Comparison of ENCODE assay signal across 3 worm cellular contexts in the genomic region with DNA sequence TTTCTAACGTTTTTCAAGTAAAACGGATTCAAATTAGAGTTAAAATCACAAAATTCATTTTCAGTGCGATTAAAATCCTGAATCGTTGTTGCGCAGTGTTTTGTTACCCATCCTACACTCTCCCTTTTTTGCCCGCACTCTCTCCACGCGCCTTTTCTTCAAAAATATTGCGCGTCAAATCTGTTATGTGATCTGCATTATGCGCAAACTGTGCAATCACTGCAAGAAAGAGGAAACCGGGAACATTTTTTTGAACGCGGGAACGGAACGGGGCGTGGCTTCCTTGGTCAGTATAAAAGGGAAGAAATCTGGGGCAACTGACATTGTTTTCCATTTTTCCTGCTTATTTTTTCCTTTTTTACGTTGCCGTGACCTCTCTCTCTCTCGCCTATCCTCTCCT.
A peak's percentile ranks its signal among the peaks of the same experiment; 100 is the strongest.
TF ChIP-seq lines count a peak whose summit lies in the region.

No protein-coding gene starts in this region.

TF ChIP-seq in whole organism, L1 larva, 84 proteins besides CTCF, POLR2A, EP300 and RAD21 (continued from another document):
- no peak for TF ChIP-seq ceh-63 (GFP tag; optimal IDR thresholded peaks at IDR 0.05; lab: Kevin White, UChicago)
- no peak for TF ChIP-seq dsc-1 (tag; optimal IDR thresholded peaks at IDR 0.05; lab: Kevin White, UChicago)
- TF ChIP-seq fkh-8 (tag; optimal IDR thresholded peaks at IDR 0.05; lab: Kevin White, UChicago) = no peak
- TF ChIP-seq irx-1 (tag; optimal IDR thresholded peaks at IDR 0.05; lab: Kevin White, UChicago) = no peak
- TF ChIP-seq lin-14 (GFP tag; optimal IDR thresholded peaks at IDR 0.05; lab: Kevin White, UChicago) = peak; percentile 12
- TF ChIP-seq blmp-1 (tag; optimal IDR thresholded peaks at IDR 0.05; lab: Kevin White, UChicago) = peak; percentile 54
- no peak for TF ChIP-seq rnt-1 (tag; optimal IDR thresholded peaks at IDR 0.05; lab: Kevin White, UChicago)
- no peak for TF ChIP-seq C34B4.2 (tag; optimal IDR thresholded peaks at IDR 0.05; lab: Kevin White, UChicago)
- TF ChIP-seq ceh-8 (GFP tag; optimal IDR thresholded peaks at IDR 0.05; lab: Kevin White, UChicago) = no peak
- peak; percentile 43 for TF ChIP-seq mep-1 (tag; optimal IDR thresholded peaks at IDR 0.05; lab: Kevin White, UChicago)
- TF ChIP-seq efl-3 (GFP tag; optimal IDR thresholded peaks at IDR 0.05; lab: Kevin White, UChicago) = no peak
- TF ChIP-seq mdl-1 (tag; optimal IDR thresholded peaks at IDR 0.05; lab: Kevin White, UChicago) = no peak
- no peak for TF ChIP-seq C04F5.9 (tag; optimal IDR thresholded peaks at IDR 0.05; lab: Kevin White, UChicago)
- TF ChIP-seq unc-98 (GFP tag; IDR thresholded peaks at IDR 0.05; lab: Robert Waterston, UW) = no peak
- TF ChIP-seq tlp-1 (tag; optimal IDR thresholded peaks at IDR 0.05; lab: Kevin White, UChicago) = no peak
- no peak for TF ChIP-seq hpl-2 (GFP tag; optimal IDR thresholded peaks at IDR 0.05; lab: Kevin White, UChicago)
- no peak for TF ChIP-seq lir-3 (tag; optimal IDR thresholded peaks at IDR 0.05; lab: Kevin White, UChicago; ENCODE audit: poor library complexity)
- TF ChIP-seq lsy-2 (tag; optimal IDR thresholded peaks at IDR 0.05; lab: Kevin White, UChicago) = peak in 1 of 2 experiments; percentile 10
- TF ChIP-seq lin-15B (tag; optimal IDR thresholded peaks at IDR 0.05; lab: Kevin White, UChicago) = no peak
- peak; percentile 14 for TF ChIP-seq xbp-1 (tag; optimal IDR thresholded peaks at IDR 0.05; lab: Kevin White, UChicago)
- TF ChIP-seq nhr-237 (tag; optimal IDR thresholded peaks at IDR 0.05; lab: Kevin White, UChicago) = no peak
- no peak for TF ChIP-seq ztf-4 (tag; optimal IDR thresholded peaks at IDR 0.05; lab: Kevin White, UChicago)
- TF ChIP-seq nhr-90 (tag; optimal IDR thresholded peaks at IDR 0.05; lab: Kevin White, UChicago; ENCODE audit: poor library complexity) = no peak
- no peak for TF ChIP-seq sptf-1 (tag; optimal IDR thresholded peaks at IDR 0.05; lab: Kevin White, UChicago)
- TF ChIP-seq vab-15 (tag; optimal IDR thresholded peaks at IDR 0.05; lab: Kevin White, UChicago) = no peak
- TF ChIP-seq egl-27 (tag; optimal IDR thresholded peaks at IDR 0.05; lab: Kevin White, UChicago) = no peak
- TF ChIP-seq efl-1 (optimal IDR thresholded peaks at IDR 0.05; lab: Kevin White, UChicago) = peak; percentile 26 to 29
- TF ChIP-seq efl-1 (GFP tag; optimal IDR thresholded peaks at IDR 0.05 in 1 of 2; lab: Kevin White, UChicago) = peak; percentile 25 to 93
- no peak for TF ChIP-seq mab-9 (GFP tag; IDR thresholded peaks at IDR 0.05; lab: Robert Waterston, UW)
- peak; percentile 77 for TF ChIP-seq F16B12.6 (tag; optimal IDR thresholded peaks at IDR 0.05; lab: Kevin White, UChicago)
- no peak for TF ChIP-seq unc-62 (GFP tag; optimal IDR thresholded peaks at IDR 0.05; lab: Kevin White, UChicago)
- no peak for TF ChIP-seq ama-1 (optimal IDR thresholded peaks at IDR 0.05; lab: Kevin White, UChicago)

TF ChIP-seq in whole organism, L2 larva, 48 proteins besides CTCF, POLR2A, EP300 and RAD21 (continued from another document):
- TF ChIP-seq nhr-25 (tag; optimal IDR thresholded peaks at IDR 0.05; lab: Kevin White, UChicago) (peak; percentile 6), blmp-1 (tag; optimal IDR thresholded peaks at IDR 0.05; lab: Kevin White, UChicago; ENCODE audit: insufficient read depth) (peak; percentile 10), unc-55 (GFP tag; optimal IDR thresholded peaks at IDR 0.05; lab: Kevin White, UChicago) (peak; percentile 31)

TF ChIP-seq in whole organism, L4 larva, 104 proteins besides CTCF, POLR2A, EP300 and RAD21 (continued from another document):
- TF ChIP-seq unc-62 (GFP tag; optimal IDR thresholded peaks at IDR 0.05 in 1 of 2; lab: Kevin White, UChicago) = peak in 1 of 2 experiments; percentile 3
- no peak for TF ChIP-seq unc-62 (tag; optimal IDR thresholded peaks at IDR 0.05; lab: Kevin White, UChicago)
- TF ChIP-seq ztf-11 (tag; optimal IDR thresholded peaks at IDR 0.05; lab: Kevin White, UChicago) = no peak
- no peak for TF ChIP-seq lim-7 (GFP tag; IDR thresholded peaks at IDR 0.05; lab: Robert Waterston, UW)
- no peak for TF ChIP-seq spr-3 (GFP tag; optimal IDR thresholded peaks at IDR 0.05; lab: Kevin White, UChicago)
- no peak for TF ChIP-seq ceh-44 (GFP tag; IDR thresholded peaks at IDR 0.05; lab: Robert Waterston, UW)
- TF ChIP-seq rbr-2 (tag; optimal IDR thresholded peaks at IDR 0.05; lab: Kevin White, UChicago) = no peak
- TF ChIP-seq lin-1 (GFP tag; IDR thresholded peaks at IDR 0.05; lab: Robert Waterston, UW) = no peak
- TF ChIP-seq hlh-30 (tag; optimal IDR thresholded peaks at IDR 0.05; lab: Kevin White, UChicago; ENCODE audit: insufficient read depth) = peak; percentile 12
- TF ChIP-seq arid-1 (GFP tag; conservative IDR thresholded peaks at IDR 0.05; lab: Robert Waterston, UW) = no peak
